Worm (Caenorhabditis elegans): ENCODE data around the gene srh-85.
"Not testable (repeated sequence)": the region's sequence is repeated elsewhere in the genome, so short reads cannot be mapped to it uniquely, and the experiment has no call there.

srh-85 gene

ce11 chrV:2962960-2963359, 24.3 kb downstream of the srh-85 start, which contains the start of gene srw-138:
Gene srw-138 (minus strand): TSS chrV:2963060.
- TF ChIP-seq ceh-83 (GFP tag; optimal IDR thresholded peaks at IDR 0.05) = no peak
- TF ChIP-seq drap-1 (GFP tag; optimal IDR thresholded peaks at IDR 0.05) = no peak
- no peak for TF ChIP-seq ceh-39 (tag; optimal IDR thresholded peaks at IDR 0.05)
- TF ChIP-seq pha-4 (tag; optimal IDR thresholded peaks at IDR 0.05) = no peak
- TF ChIP-seq sptf-1 (tag; optimal IDR thresholded peaks at IDR 0.05) = no peak
- TF ChIP-seq bed-3 (GFP tag; optimal IDR thresholded peaks at IDR 0.05) = no peak
- no peak for TF ChIP-seq mab-5 (tag; optimal IDR thresholded peaks at IDR 0.05)
- no peak for TF ChIP-seq ztf-11 (tag; optimal IDR thresholded peaks at IDR 0.05)
- TF ChIP-seq lin-32 (GFP tag; optimal IDR thresholded peaks at IDR 0.05) = no peak
- TF ChIP-seq ham-2 (GFP tag; optimal IDR thresholded peaks at IDR 0.05) = no peak
- no peak for TF ChIP-seq sem-2 (GFP tag; optimal IDR thresholded peaks at IDR 0.05)
- TF ChIP-seq elt-1 (tag; optimal IDR thresholded peaks at IDR 0.05; ENCODE audit: borderline replicate concordance, insufficient read depth) = no peak
- TF ChIP-seq nhr-2 (tag; optimal IDR thresholded peaks at IDR 0.05) = no peak
- TF ChIP-seq hlh-1 (tag; optimal IDR thresholded peaks at IDR 0.05) = no peak
- no peak for TF ChIP-seq nhr-237 (tag; optimal IDR thresholded peaks at IDR 0.05)
- TF ChIP-seq flh-1 (GFP tag; optimal IDR thresholded peaks at IDR 0.05) = no peak
- TF ChIP-seq zip-8 (tag; optimal IDR thresholded peaks at IDR 0.05) = no peak
- TF ChIP-seq tbx-8 (GFP tag; optimal IDR thresholded peaks at IDR 0.05) = no peak

- TF ChIP-seq sptf-1 (tag; optimal IDR thresholded peaks at IDR 0.05) (no peak), zip-8 (tag; optimal IDR thresholded peaks at IDR 0.05) (no peak), drap-1 (GFP tag; optimal IDR thresholded peaks at IDR 0.05) (no peak), flh-1 (GFP tag; optimal IDR thresholded peaks at IDR 0.05) (no peak), ham-2 (GFP tag; optimal IDR thresholded peaks at IDR 0.05) (no peak), unc-39 (tag; optimal IDR thresholded peaks at IDR 0.05) (no peak), hlh-1 (tag; optimal IDR thresholded peaks at IDR 0.05) (no peak), elt-1 (tag; optimal IDR thresholded peaks at IDR 0.05; ENCODE audit: borderline replicate concordance, insufficient read depth) (no peak), unc-62 (GFP tag; optimal IDR thresholded peaks at IDR 0.05) (no peak), sem-2 (GFP tag; optimal IDR thresholded peaks at IDR 0.05) (no peak), nhr-12 (tag; optimal IDR thresholded peaks at IDR 0.05) (no peak), M03D4.4 (tag; optimal IDR thresholded peaks at IDR 0.05) (no peak), lin-32 (GFP tag; optimal IDR thresholded peaks at IDR 0.05) (no peak), elt-3 (tag; optimal IDR thresholded peaks at IDR 0.05) (no peak), ztf-11 (tag; optimal IDR thresholded peaks at IDR 0.05) (no peak), lin-13 (tag; optimal IDR thresholded peaks at IDR 0.05) (no peak), nhr-76 (tag; optimal IDR thresholded peaks at IDR 0.05) (no peak), nhr-237 (tag; optimal IDR thresholded peaks at IDR 0.05) (no peak), unc-120 (tag; optimal IDR thresholded peaks at IDR 0.05; ENCODE audit: poor library complexity, severe bottlenecking) (no peak), mls-2 (tag; optimal IDR thresholded peaks at IDR 0.05) (no peak)
Observed at ce11 chrV:2960894-2961293, 26.4 kb downstream of the srh-85 start, which contains the start of gene srw-144. Gene srw-144 (minus strand): TSS chrV:2960994.

ce11 chrV:2958202-2958601, 29.1 kb downstream of the srh-85 start, which contains the start of gene srw-142:
Gene srw-142 (minus strand): TSS chrV:2958302.
- TF ChIP-seq nhr-76 (tag; optimal IDR thresholded peaks at IDR 0.05) = no peak

ce11 chrV:2955342-2955741, 32.0 kb downstream of the srh-85 start, which contains the start of gene srh-248:
Gene srh-248 (minus strand): TSS chrV:2955442.
- not testable (repeated sequence) for TF ChIP-seq unc-120 (tag; optimal IDR thresholded peaks at IDR 0.05; ENCODE audit: poor library complexity, severe bottlenecking); elt-3 (tag; optimal IDR thresholded peaks at IDR 0.05); nhr-76 (tag; optimal IDR thresholded peaks at IDR 0.05)

- TF ChIP-seq pha-4, nhr-12, ceh-39 (tag; optimal IDR thresholded peaks at IDR 0.05): not testable (repeated sequence)
Observed at ce11 chrV:2952102-2952501, 35.2 kb downstream of the srh-85 start, which contains the start of gene srw-122. Gene srw-122 (minus strand): TSS chrV:2952202.

DNA sequence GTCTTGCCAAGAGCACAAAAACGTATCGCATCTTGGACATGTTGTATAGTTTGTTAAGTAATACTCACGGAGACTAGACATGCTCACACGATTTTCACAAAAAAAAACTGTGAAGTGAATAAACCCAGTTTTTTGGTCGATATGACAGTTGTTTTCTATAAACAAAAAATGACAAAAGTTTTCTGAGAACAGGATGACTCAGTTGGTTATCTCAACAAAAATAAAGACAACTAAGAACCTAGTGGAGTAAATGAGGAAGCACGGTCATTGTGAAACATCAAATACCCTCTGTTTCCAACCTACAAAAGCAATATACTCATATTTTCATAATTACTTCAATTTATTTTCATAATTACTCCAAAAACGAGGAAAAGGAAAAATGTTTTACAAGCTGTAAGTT, 41.7 kb downstream of the srh-85 start, which contains the start of gene srh-87:
Gene srh-87, minus strand, starts transcription at position 101 of the 400 bp plus-strand sequence.
- no peak for TF ChIP-seq snpc-4 (tag; optimal IDR thresholded peaks at IDR 0.05)
- TF ChIP-seq mep-1 (tag; optimal IDR thresholded peaks at IDR 0.05) = no peak
- no peak for TF ChIP-seq unc-62 (GFP tag; optimal IDR thresholded peaks at IDR 0.05)
- TF ChIP-seq zip-8 (tag; optimal IDR thresholded peaks at IDR 0.05) = no peak
- no peak for TF ChIP-seq elt-1 (tag; optimal IDR thresholded peaks at IDR 0.05; ENCODE audit: borderline replicate concordance, insufficient read depth)
- TF ChIP-seq nhr-28 (tag; optimal IDR thresholded peaks at IDR 0.05) = no peak
- no peak for TF ChIP-seq tbx-8 (GFP tag; optimal IDR thresholded peaks at IDR 0.05)
